Worm (Caenorhabditis elegans) whole organism, L3 larva: Measurements from ENCODE around the gene F18E9.3.

ENCODE experiments used
- ama-1 ChIP-seq: fragments of 150-350 bp; optimal IDR thresholded peaks from 2 replicates; lab custom pipeline; 2018
- elt-2 ChIP-seq: sonication (generic microtip); optimal IDR thresholded peaks from 2 replicates; lab custom pipeline; 2016; ENCODE audit warnings: missing genetic modification reagents, mild to moderate bottlenecking, missing genetic modification characterization, missing compliant biosample characterization
- lin-15B ChIP-seq: fragments of 150-350 bp; optimal IDR thresholded peaks from 2 replicates; lab custom pipeline; 2014; ENCODE audit warnings: missing biosample characterization, missing genetic modification characterization
- nhr-11 ChIP-seq: fragments of 150-350 bp; optimal IDR thresholded peaks from 2 replicates; lab custom pipeline; 2014; ENCODE audit warnings: missing biosample characterization, missing genetic modification characterization
- nhr-25 ChIP-seq: sonication (generic microtip); optimal IDR thresholded peaks from 2 replicates; lab custom pipeline; 2017; ENCODE audit warnings: missing biosample characterization, missing genetic modification characterization
- nhr-76 ChIP-seq: fragments of 150-350 bp; sonication (generic microtip); optimal IDR thresholded peaks from 5 replicates; lab custom pipeline; 2014; ENCODE audit warnings: missing biosample characterization, missing genetic modification characterization
- pqm-1 ChIP-seq: fragments of 150-350 bp; optimal IDR thresholded peaks from 2 replicates; lab custom pipeline; 2017; ENCODE audit warnings: missing biosample characterization, missing genetic modification characterization, inconsistent platforms
- snpc-4 ChIP-seq: fragments of 150-350 bp; optimal IDR thresholded peaks from 2 replicates; lab custom pipeline; 2014; ENCODE audit warnings: missing biosample characterization, missing genetic modification characterization

- TF ChIP-seq lin-15B (tag; lab: Kevin White, UChicago) (no peak), pqm-1 (tag; lab: Kevin White, UChicago) (no peak), snpc-4 (no peak), ama-1 (lab: Kevin White, UChicago) (no peak), nhr-25 (tag; lab: Kevin White, UChicago) (no peak), nhr-76 (tag; lab: Kevin White, UChicago) (no peak), nhr-11 (tag; lab: Kevin White, UChicago) (no peak), elt-2 (tag; lab: Kevin White, UChicago) (no peak)
These were observed 39.1 kb downstream of the F18E9.3 start, which contains the start of gene K01A12.3 for ce11 chrX:8625090-8625489.
